Worm (Caenorhabditis elegans): ENCODE data around the gene srbc-12.

- no peak for TF ChIP-seq lin-54 (GFP tag; optimal IDR thresholded peaks at IDR 0.05)
- TF ChIP-seq attf-6 (GFP tag; IDR thresholded peaks at IDR 0.05), result no peak
- TF ChIP-seq ztf-6 (GFP tag; IDR thresholded peaks at IDR 0.05), result no peak
- TF ChIP-seq rec-8 (tag; optimal IDR thresholded peaks at IDR 0.05), result no peak
- TF ChIP-seq mes-4 (tag; optimal IDR thresholded peaks at IDR 0.05), result no peak
- no peak for TF ChIP-seq fkh-3 (tag; optimal IDR thresholded peaks at IDR 0.05)
- TF ChIP-seq dox-1 (GFP tag; IDR thresholded peaks at IDR 0.05), result no peak
- no peak for TF ChIP-seq lin-35 (GFP tag; optimal IDR thresholded peaks at IDR 0.05)
- TF ChIP-seq ama-1 (optimal IDR thresholded peaks at IDR 0.05), result no peak
- TF ChIP-seq ama-1 (GFP tag; optimal IDR thresholded peaks at IDR 0.05), result no peak
Measured at ce11 chrV:879171-879570, 29.6 kb downstream of the srbc-12 start, which contains the start of gene srg-53.

Data from whole organism, young adult.